Worm (Caenorhabditis elegans) whole organism, L1 larva: ENCODE measurements around the gene C56G2.4.

Experiments
- unc-130 ChIP-seq: fragments of 150-350 bp; optimal IDR thresholded peaks from 2 replicates; lab custom pipeline; 2017; ENCODE audit warnings: missing biosample characterization, missing genetic modification characterization, inconsistent platforms

Gene C56G2.4

DNA sequence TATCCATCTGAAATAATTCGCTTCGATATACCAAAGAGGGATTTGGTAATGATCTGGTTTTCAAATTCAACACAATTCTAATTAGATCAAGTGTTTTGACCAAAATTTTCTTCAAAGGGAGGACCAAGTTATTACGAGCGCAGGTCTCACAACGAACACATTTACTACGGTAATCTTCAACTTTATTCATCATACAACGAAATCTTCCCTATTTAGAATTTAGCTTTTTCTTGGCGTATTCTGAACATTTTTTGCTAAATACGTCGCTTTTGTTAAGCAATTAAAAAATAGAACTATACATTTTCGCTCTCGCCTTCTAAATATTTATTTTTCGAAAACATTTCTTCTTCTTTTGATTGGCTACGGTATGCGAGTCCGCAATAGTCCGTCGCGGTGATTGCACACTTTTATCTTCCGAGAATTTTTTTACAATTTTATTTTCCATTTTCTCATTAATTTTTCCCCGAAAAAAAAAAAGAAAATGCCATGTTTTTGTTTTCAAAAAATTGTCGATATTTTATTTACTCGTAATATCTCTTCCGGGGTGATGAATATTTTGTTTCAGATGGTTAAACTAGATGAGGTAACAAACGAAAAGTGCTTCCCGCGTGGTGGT, 51.6 kb downstream of the C56G2.4 start, which contains the start of gene let-716 (continued):
- TF ChIP-seq unc-130 (tag; lab: Kevin White, UChicago): no peak
